Fruit fly (Drosophila melanogaster) S2 (cell line): ENCODE measurements around the gene CG33514.

Experiments
- CG8478 ChIP-seq: fragments of >200 bp; optimal IDR thresholded peaks from 2 replicates; lab custom pipeline; 2018
- CTCF ChIP-seq, 2 experiments: fragments of >200 bp; optimal IDR thresholded peaks; 2 replicates each; lab custom pipeline; 2018

Gene CG33514

DNA sequence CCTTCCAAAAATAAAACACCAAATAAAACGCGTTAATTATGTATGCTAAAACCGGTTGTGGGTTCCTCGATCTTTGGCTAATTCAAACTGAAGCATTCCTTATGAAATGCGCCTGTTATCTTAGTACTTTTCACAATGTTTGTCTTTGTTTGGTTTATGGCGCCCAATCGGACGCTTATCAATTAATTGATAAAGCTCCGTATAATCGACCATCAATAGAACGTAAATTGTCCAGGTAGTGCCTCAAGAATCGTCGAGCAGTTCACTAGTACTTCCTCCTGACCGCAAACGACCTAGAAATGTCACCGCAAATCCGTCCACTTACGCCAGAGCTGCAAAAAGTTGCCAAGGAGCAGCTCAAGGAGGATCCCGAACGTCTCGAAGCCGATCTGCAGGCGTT lies at the start of gene CG33514:
TSS of gene CG33514 (plus strand) at position 238 of the 400 bp plus-strand sequence.
- TF ChIP-seq CTCF (optimal IDR thresholded peaks at IDR 0.05; lab: Kevin White, UChicago) = no peak

DNA sequence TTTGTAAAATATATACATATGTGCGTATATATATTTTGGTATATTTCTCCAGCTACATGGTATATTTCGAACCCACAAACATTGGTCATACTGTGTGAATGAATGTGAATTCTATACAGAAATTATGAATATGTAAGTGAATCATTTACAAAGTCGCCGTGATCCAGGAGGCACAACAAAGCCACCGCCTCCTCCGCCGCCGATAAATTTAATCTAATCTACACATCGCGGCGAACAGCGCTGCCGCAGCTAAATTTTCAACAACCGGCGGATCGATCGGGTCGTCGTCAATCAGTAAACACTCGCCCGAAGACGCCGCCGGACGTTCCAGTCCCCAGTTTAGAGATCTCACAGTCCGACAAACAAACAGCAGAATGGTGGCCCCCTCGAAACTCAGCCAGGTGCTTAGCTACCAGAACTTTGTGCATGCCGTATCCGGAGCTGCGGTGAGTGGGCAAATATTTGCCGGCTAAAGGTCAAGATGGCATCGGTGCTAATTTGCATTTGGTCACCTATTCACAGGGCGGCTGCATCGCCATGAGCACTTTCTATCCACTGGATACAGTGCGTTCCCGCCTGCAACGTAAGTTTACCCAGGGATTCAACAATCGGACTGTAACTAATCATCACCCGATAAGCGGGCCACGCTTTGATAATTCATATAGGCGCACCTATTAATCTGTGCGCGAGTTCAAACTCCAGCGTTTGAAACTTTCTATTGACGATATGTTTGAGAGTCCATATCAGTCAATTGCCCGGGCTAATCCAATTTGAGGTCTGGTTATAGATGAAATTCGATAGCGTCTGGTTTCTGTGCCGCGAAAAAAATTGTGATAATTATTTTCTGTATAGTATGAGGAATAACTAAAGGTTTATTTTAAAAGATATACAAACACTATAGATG lies 46.3 kb upstream of the CG33514 start, which contains the start of gene PMP34:
TSS of gene PMP34 (plus strand) at position 79 of the 904 bp plus-strand sequence.
- TF ChIP-seq CG8478 (no peak), CTCF (optimal IDR thresholded peaks at IDR 0.05; lab: Kevin White, UChicago) (no peak)

DNA sequence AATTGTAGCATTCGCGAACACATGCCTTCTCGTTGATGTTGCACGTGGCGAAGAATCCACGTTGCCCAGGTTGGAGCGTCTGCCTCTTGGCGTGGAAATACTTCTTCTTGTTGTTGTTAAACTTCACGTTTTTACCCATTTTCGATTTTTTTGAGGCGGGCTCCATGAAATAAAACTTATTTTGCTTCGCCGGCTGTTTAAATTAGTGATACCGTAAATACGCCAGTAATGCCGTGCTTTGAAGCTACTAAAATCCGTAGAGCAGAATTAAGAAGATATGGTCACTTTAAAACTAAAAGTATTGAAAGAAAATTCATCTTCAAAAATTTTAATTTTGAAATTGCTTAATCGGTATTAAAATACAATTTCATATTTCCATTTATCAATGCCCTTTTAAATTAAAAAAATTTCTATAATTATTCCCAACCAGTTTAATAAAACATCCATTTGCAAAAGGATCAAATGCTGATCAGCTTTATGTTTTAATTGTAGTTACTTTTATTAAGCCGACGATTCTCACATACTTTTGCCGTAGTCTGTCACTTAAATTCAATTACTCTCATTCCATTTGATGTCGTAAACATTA lies 43.1 kb upstream of the CG33514 start, which contains the start of gene CG15014:
TSS of gene CG15014 (minus strand) at position 228 of the 586 bp plus-strand sequence.
- TF ChIP-seq CTCF (optimal IDR thresholded peaks at IDR 0.05; lab: Kevin White, UChicago) (no peak), CG8478 (no peak)

DNA sequence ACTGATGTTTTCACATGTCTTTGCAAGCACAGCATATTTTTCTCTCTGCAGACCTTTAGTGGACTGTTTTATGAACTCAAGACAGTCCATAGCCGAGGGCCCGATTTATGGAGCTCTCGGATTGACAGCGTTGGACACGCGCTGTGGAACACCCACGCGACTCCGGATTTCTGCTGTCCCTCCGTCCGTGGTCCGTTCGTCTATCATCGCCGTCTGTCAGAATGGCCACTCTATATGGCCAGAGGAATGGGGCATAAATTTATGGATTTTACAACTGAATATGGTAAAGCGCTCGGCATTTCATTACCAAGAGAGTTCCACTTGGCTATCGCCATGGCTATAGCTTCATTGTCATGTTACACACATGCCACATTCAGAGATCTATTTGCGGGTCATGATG lies 37.2 kb upstream of the CG33514 start:
- TF ChIP-seq CTCF (optimal IDR thresholded peaks at IDR 0.05; lab: Kevin White, UChicago) (no peak), CG8478 (no peak)

DNA sequence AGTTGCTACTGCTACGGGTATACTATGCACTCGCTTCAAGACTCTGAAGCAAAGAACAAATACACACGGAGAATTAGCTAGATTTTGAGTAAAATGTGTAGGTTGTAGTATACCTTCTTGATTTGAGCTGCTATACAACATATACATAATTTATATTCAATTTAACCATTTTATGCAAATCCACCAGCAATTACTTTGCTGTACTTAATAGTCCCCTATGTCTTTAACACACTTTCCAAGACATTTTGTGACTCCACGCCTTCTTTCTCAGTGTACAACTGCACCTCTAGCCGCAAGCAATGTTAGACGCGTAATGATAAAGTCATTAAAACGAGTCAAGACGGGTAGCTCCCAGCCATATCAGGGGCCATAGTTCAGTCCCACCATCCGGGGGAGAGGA lies 28.6 kb upstream of the CG33514 start:
- TF ChIP-seq CTCF (optimal IDR thresholded peaks at IDR 0.05; lab: Kevin White, UChicago) (no peak), CG8478 (no peak)

DNA sequence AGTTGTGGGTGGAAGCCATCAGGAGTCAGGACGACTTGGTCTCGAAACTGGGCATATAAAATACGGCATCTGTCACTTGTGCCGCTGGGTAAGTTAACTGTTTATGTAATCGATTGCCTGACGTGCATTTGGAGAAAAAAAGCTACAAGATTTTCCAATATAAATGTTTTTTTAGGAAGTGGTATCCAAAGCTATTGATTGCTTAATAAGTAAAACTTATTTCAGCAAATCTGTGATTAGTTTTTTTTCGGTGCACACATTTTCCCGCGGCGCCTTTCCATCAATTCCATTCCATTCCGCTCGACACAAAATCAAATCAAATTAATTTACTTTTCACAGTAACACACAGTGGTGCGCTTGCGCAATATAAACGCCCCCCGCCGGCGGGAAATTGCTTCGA lies 25.7 kb upstream of the CG33514 start:
- no peak for TF ChIP-seq CTCF (optimal IDR thresholded peaks at IDR 0.05; lab: Kevin White, UChicago)

DNA sequence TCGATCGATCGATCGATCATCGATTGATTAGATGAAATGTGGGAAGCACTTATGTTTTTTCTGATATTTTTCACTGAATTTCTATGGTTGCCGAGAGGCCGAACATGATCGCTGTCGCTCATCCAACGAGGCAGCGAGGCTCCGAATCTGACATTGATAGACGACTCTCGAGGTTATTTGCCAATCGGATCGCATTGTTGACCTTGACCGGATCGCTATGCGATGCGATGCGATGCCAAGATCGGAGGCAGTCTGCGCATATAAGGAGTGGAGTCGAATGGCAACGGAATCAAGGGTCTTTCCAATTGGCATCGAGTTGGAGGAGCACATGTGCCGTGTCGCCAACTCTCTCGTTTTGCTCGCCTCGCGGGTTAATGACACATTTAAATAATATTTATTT lies 25.0 kb upstream of the CG33514 start:
- no peak for TF ChIP-seq CG8478
- TF ChIP-seq CTCF (optimal IDR thresholded peaks at IDR 0.05; lab: Kevin White, UChicago) = no peak

DNA sequence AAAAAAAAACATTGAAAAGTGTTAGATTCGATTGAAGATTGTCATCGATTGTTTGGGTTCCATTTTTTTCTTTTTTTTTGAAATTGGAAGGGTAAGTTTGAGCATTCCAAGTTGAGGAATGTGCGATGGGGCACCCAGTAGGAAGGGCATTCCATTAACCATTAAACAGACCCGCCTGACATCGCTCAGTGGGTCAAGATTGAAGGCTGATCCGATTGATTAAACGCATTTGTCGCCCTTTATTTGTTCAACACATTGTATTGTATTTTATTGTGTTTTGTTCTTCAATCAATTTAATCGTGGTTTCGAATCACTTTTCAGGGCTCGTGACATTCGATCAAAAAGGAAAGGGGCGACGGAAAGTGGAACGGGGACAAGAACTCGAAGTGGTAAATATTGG lies 24.2 kb upstream of the CG33514 start:
- TF ChIP-seq CTCF (optimal IDR thresholded peaks at IDR 0.05; lab: Kevin White, UChicago) (no peak), CG8478 (no peak)

DNA sequence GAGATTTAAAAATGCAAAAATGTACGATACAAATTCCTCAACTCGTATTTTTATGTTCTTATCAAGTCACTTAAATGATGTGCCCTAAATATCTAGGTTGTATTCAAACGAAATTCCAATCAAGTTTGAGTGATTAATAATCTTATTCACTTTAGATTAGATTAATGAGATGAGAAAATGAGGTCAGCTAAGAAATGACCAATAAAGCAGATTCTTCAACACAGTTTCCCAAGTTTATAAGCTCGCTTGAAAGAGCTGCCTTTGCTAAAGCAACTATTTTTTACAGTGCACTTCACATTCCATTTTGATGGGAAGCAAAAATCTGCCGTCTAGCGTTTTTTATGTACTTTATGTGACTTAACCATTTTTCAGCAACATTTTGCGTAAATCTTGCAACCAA lies 18.9 kb upstream of the CG33514 start:
- TF ChIP-seq CG8478 (no peak), CTCF (optimal IDR thresholded peaks at IDR 0.05; lab: Kevin White, UChicago) (no peak)

DNA sequence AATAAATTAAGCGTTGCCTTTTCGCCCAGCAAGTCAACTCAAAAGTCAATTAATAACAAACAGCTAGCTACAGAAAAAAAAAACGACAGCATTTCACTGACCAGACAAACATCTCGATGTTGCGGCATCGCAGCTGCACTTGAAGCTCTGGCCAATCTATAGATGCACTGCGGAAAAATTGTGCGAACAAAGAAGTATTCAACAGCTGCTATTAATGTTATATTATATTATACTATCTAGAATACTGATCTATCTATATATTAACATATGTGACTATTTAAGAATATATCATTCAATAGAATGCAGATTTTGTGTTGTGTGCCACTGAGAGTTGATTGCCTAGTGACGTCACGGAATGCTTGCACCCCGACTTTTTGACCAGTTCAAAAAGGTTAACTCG lies 17.2 kb upstream of the CG33514 start:
- no peak for TF ChIP-seq CG8478
- TF ChIP-seq CTCF (optimal IDR thresholded peaks at IDR 0.05; lab: Kevin White, UChicago) = no peak

DNA sequence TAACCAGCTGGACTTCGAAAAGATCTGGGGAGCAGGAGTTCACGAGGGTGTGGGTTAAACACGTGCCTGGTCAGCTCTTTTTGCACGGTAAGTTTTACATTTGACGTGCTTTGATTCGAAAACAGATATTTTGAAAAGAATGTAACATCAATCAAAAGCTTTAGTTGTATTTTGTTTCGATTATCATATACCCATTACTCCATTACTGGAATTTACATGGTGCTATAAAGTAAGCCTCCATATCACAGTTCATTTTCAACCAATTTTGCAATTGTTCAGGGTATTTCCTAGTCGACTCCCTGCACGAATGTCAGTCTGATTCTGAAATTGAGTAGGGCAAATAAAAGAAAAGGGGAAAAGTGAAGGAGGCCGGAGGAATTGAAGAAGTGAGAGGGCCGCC lies 16.4 kb upstream of the CG33514 start:
- TF ChIP-seq CTCF (optimal IDR thresholded peaks at IDR 0.05; lab: Kevin White, UChicago) = no peak
- no peak for TF ChIP-seq CG8478

DNA sequence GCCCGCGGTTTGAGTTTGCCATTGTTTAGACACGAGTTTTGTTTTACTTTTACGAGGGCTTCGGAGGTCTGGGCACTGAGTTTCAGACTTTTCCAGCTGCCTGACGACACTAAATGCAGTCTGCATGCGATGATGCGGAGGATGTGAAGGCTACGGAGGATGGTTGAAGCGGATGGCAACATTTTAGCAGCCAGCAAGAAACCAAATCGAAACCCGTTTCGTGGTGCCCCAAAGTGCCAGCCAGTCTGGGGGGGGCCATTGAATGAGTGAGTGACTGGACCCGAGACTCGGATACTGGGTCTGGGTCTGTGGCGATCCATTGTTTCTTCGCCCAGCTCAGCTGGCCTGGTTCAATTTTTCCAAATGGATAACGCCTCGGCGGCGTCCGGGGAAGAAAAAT lies 15.9 kb upstream of the CG33514 start:
- TF ChIP-seq CG8478 (no peak), CTCF (optimal IDR thresholded peaks at IDR 0.05; lab: Kevin White, UChicago) (no peak)

DNA sequence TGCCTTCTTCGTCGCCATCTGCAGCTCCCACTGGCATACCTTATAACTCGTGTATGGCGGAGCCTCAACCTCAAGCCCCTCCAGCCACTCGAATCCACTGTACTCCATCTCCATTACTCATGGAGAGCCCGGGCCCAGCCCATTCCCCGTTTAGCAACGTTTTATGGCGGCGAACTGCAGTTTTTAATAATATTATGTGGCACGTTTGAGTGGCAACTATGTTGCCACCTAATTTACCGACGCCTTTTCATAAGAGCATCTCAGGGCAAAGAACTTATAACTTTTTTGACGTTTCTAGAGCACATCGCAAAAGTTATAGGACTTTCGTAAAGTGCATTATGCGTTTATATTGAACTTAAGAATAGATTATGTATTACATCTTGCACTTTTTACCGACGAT lies 13.2 kb upstream of the CG33514 start:
- no peak for TF ChIP-seq CG8478
- no peak for TF ChIP-seq CTCF (optimal IDR thresholded peaks at IDR 0.05; lab: Kevin White, UChicago)

DNA sequence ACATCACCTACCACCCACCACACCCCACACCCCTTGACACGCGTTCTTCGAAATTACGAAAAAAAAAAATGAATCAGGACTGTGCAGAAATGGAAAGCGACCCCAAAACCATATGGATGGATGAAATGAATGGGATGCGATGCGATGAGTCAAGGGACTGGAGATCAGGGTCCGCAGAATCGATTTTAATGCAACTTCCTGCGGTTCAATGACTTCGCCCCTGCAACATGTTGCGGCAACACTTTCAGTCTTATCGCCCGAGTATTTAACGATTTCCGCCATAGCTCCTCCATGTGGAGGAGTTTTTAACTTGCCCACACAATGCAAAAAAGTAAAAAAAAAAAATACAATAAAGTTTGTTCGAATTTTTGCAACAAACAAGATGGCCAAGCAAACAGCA lies 12.6 kb upstream of the CG33514 start:
- TF ChIP-seq CG8478 = no peak
- TF ChIP-seq CTCF (optimal IDR thresholded peaks at IDR 0.05; lab: Kevin White, UChicago) = no peak

DNA sequence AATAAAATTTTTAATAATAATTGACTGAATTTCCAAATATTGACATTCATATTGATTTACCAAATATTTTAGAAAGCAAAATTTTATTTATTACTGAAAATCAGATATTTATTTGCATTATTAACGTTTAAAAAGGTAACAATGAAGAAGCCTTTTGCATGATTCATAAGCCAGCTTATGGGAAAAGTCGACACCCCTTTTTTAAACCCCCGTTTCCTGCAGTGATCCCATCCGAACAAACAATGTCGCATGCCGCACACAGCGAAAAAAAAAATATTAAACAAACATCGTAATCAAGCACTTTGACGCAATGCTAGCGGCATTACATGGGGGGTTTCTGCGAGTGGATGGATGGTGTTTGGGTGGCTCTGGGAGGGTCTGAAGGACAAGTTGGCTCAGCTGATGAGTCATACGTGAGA lies 11.6 kb upstream of the CG33514 start:
- TF ChIP-seq CG8478 = no peak
- no peak for TF ChIP-seq CTCF (optimal IDR thresholded peaks at IDR 0.05; lab: Kevin White, UChicago)

DNA sequence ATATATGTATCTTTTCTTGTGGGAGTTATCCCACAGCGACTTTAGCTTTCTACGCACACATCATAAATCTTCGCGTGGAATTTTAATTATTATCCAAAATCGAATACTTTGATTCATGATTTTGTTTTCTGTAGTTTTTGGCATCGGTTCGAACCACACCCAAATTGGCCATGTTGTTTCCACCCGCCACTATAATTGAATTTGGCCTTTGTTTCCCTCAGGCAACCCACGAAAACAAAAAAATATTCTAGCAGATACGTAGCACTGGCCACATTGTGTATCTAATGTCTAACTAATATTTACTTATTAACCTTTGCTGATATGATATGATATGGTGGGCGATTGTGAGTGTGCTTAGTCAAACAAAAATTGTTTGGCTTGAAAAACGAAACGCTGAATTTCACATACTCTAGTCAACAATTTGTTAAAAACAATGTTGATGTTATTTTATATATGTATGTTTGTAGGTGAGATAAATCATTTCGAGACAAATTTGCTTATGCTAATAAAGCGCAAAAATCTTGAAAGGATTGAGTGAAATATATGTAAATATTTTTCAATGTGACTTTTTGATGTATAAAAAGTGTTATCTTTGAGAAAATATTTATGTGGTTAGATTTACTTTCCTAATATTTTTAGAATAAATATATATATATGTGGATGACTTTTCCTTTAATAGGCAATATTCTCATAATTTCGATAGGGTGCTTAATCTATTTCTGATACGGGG lies 10.2 kb upstream of the CG33514 start:
- TF ChIP-seq CG8478 (no peak), CTCF (optimal IDR thresholded peaks at IDR 0.05; lab: Kevin White, UChicago) (no peak)
